Fruit fly (Drosophila melanogaster) whole organism, embryonic: ENCODE data around the gene VGlut.
A peak's percentile ranks its signal among the peaks of the same experiment; 100 is the strongest.

ENCODE experiments used
- Ada2b ChIP-seq: fragments of 200-800 bp; sonication (Bioruptor generic); IDR thresholded peaks from 2 replicates; pipeline ENCODE4 v1.3.6; 2022; ENCODE audit warnings: missing biosample characterization, missing genetic modification characterization
- Atf6 ChIP-seq: fragments of 200-800 bp; sonication (Bioruptor generic); IDR thresholded peaks from 2 replicates; pipeline ENCODE4 v1.3.6; 2022; ENCODE audit warnings: missing biosample characterization, missing genetic modification characterization
- B-H1 ChIP-seq: fragments of 200-800 bp; sonication (Bioruptor generic); IDR thresholded peaks from 3 replicates; pipeline ENCODE4 v1.3.6; 2022; ENCODE audit warnings: missing biosample characterization, missing genetic modification characterization
- C15 ChIP-seq: fragments of 200-800 bp; sonication (Bioruptor generic); IDR thresholded peaks from 3 replicates; pipeline ENCODE4 v1.3.6; 2022; ENCODE audit warnings: missing biosample characterization, missing genetic modification characterization
- CG11398 ChIP-seq: fragments of 200-800 bp; sonication (Bioruptor generic); optimal IDR thresholded peaks from 2 replicates; lab custom pipeline; 2016; ENCODE audit warnings: missing biosample characterization, missing genetic modification characterization
- CG15514 ChIP-seq: fragments of 200-800 bp; sonication (Bioruptor generic); optimal IDR thresholded peaks from 3 replicates; lab custom pipeline; 2017; ENCODE audit warnings: missing biosample characterization, missing genetic modification characterization, mild to moderate bottlenecking, moderate library complexity, missing genetic modification reagents
- CG16863 ChIP-seq: fragments of 200-800 bp; sonication (Bioruptor generic); optimal IDR thresholded peaks from 3 replicates; lab custom pipeline; 2016; ENCODE audit warnings: missing biosample characterization, missing genetic modification characterization
- CG17568 ChIP-seq: fragments of 200-800 bp; sonication (Bioruptor generic); optimal IDR thresholded peaks from 2 replicates; lab custom pipeline; 2018; ENCODE audit warnings: missing biosample characterization, mild to moderate bottlenecking, missing genetic modification characterization, moderate library complexity
- CG6272 ChIP-seq: fragments of 200-800 bp; sonication (Bioruptor generic); IDR thresholded peaks from 2 replicates; pipeline ENCODE4 v1.3.6; 2022; ENCODE audit warnings: missing biosample characterization, missing genetic modification characterization
- CG6683 ChIP-seq: fragments of 200-800 bp; sonication (Bioruptor generic); optimal IDR thresholded peaks from 2 replicates; lab custom pipeline; 2017; ENCODE audit warnings: missing biosample characterization, mild to moderate bottlenecking, missing genetic modification characterization, missing genetic modification reagents
- CG6854 ChIP-seq: fragments of 200-800 bp; sonication (Bioruptor generic); optimal IDR thresholded peaks from 3 replicates; lab custom pipeline; 2017; ENCODE audit warnings: missing biosample characterization, mild to moderate bottlenecking, missing genetic modification characterization
- CG7786 ChIP-seq: fragments of 200-800 bp; sonication (Bioruptor generic); optimal IDR thresholded peaks from 2 replicates; lab custom pipeline; 2016; ENCODE audit warnings: missing biosample characterization, missing genetic modification characterization
- CG9215 ChIP-seq: fragments of 200-800 bp; sonication (Bioruptor generic); IDR thresholded peaks from 2 replicates; pipeline ENCODE4 v1.3.6; 2022; ENCODE audit warnings: missing biosample characterization, missing genetic modification characterization
- Dek ChIP-seq: fragments of 200-800 bp; sonication (Bioruptor generic); optimal IDR thresholded peaks from 3 replicates; lab custom pipeline; 2019; ENCODE audit warnings: missing biosample characterization, mild to moderate bottlenecking, missing genetic modification characterization, moderate library complexity
- Drgx ChIP-seq: fragments of 200-800 bp; sonication (Bioruptor generic); IDR thresholded peaks from 2 replicates; pipeline ENCODE4 v1.3.6; 2022; ENCODE audit warnings: missing biosample characterization, missing genetic modification characterization
- Ets97D ChIP-seq: fragments of 200-800 bp; sonication (Bioruptor generic); optimal IDR thresholded peaks from 3 replicates; lab custom pipeline; 2016; ENCODE audit warnings: missing biosample characterization, missing genetic modification characterization
- HHEX ChIP-seq: fragments of 200-800 bp; sonication (Bioruptor generic); optimal IDR thresholded peaks from 3 replicates; lab custom pipeline; 2017; ENCODE audit warnings: missing biosample characterization, mild to moderate bottlenecking, missing genetic modification characterization, missing genetic modification reagents
- HLH3B ChIP-seq: fragments of 200-800 bp; sonication (Bioruptor generic); IDR thresholded peaks from 2 replicates; pipeline ENCODE4 v1.3.6; 2022; ENCODE audit warnings: missing biosample characterization, missing genetic modification characterization
- Hand ChIP-seq: fragments of 200-800 bp; sonication (Bioruptor generic); optimal IDR thresholded peaks from 2 replicates; lab custom pipeline; 2017; ENCODE audit warnings: mild to moderate bottlenecking, missing biosample characterization, missing genetic modification reagents, missing genetic modification characterization
- Hr78 ChIP-seq, 2 experiments: fragments of 200-800 bp in 1 of 2; fragments of >200 bp in 1 of 2; sonication (Bioruptor generic) in 1 of 2; optimal IDR thresholded peaks; 2 replicates each; lab custom pipeline; 2017 to 2019; ENCODE audit warnings: missing biosample characterization in 2 of 2, missing genetic modification characterization in 2 of 2, mild to moderate bottlenecking in 1 of 2, moderate library complexity in 1 of 2
- Kr ChIP-seq: fragments of 200-800 bp; sonication (Bioruptor generic); optimal IDR thresholded peaks from 2 replicates; lab custom pipeline; 2017; ENCODE audit warnings: missing biosample characterization, mild to moderate bottlenecking, missing genetic modification characterization
- Lhr ChIP-seq: fragments of 200-800 bp; sonication (Bioruptor generic); optimal IDR thresholded peaks from 3 replicates; lab custom pipeline; 2017; ENCODE audit warnings: mild to moderate bottlenecking, missing biosample characterization, missing genetic modification reagents, missing genetic modification characterization
- Lpt ChIP-seq: fragments of >200 bp; optimal IDR thresholded peaks from 2 replicates; lab custom pipeline; 2018; ENCODE audit warnings: missing biosample characterization, missing genetic modification characterization
- Med ChIP-seq: fragments of 200-800 bp; sonication (Bioruptor generic); peaks from one replicate; lab custom pipeline; 2016; ENCODE audit warnings: missing biosample characterization, missing genetic modification characterization, mild to moderate bottlenecking, inconsistent platforms, moderate library complexity
- NC2α ChIP-seq: fragments of 200-800 bp; sonication (Bioruptor generic); optimal IDR thresholded peaks from 2 replicates; lab custom pipeline; 2016; ENCODE audit warnings: missing biosample characterization, missing genetic modification characterization
- NC2β ChIP-seq: fragments of 200-800 bp; sonication (Bioruptor generic); optimal IDR thresholded peaks from 2 replicates; lab custom pipeline; 2016; ENCODE audit warnings: missing biosample characterization, missing genetic modification characterization
- Spps ChIP-seq: fragments of 200-800 bp; sonication (Bioruptor generic); optimal IDR thresholded peaks from 2 replicates; lab custom pipeline; 2018; ENCODE audit warnings: missing biosample characterization, mild to moderate bottlenecking, missing genetic modification characterization
- abd-A ChIP-seq: fragments of 200-800 bp; sonication (Bioruptor generic); optimal IDR thresholded peaks from 3 replicates; lab custom pipeline; 2019; ENCODE audit warnings: missing biosample characterization, mild to moderate bottlenecking, missing genetic modification characterization, moderate library complexity
- ac ChIP-seq: fragments of 200-800 bp; sonication (Bioruptor generic); optimal IDR thresholded peaks from 3 replicates; lab custom pipeline; 2017; ENCODE audit warnings: missing biosample characterization, mild to moderate bottlenecking, missing genetic modification characterization
- bab2 ChIP-seq: fragments of 200-800 bp; sonication (Bioruptor generic); optimal IDR thresholded peaks from 2 replicates; lab custom pipeline; 2016; ENCODE audit warnings: missing biosample characterization, missing genetic modification characterization
- bsh ChIP-seq, 2 experiments: fragments of 200-800 bp; sonication (Bioruptor generic); optimal IDR thresholded peaks; 2 replicates each; lab custom pipeline; 2017 to 2018; ENCODE audit warnings: mild to moderate bottlenecking in 2 of 2, missing biosample characterization in 2 of 2, missing genetic modification characterization in 2 of 2, moderate library complexity in 1 of 2
- cas ChIP-seq: fragments of 200-800 bp; sonication (Bioruptor generic); IDR thresholded peaks from 2 replicates; pipeline ENCODE4 v1.3.6; 2022; ENCODE audit warnings: missing biosample characterization, missing genetic modification characterization
- cg ChIP-seq: fragments of 200-800 bp; sonication (Bioruptor generic); optimal IDR thresholded peaks from 3 replicates; lab custom pipeline; 2019; ENCODE audit warnings: missing biosample characterization, mild to moderate bottlenecking, missing genetic modification characterization, moderate library complexity
- ems ChIP-seq: fragments of 200-800 bp; sonication (Bioruptor generic); optimal IDR thresholded peaks from 3 replicates; lab custom pipeline; 2016; ENCODE audit warnings: missing biosample characterization, missing genetic modification characterization
- esg ChIP-seq: fragments of 200-800 bp; sonication (Bioruptor generic); conservative IDR thresholded peaks from 2 replicates; pipeline ENCODE4 v1.3.6; 2022; ENCODE audit warnings: missing biosample characterization, missing genetic modification characterization
- fru ChIP-seq: fragments of >200 bp; optimal IDR thresholded peaks from 2 replicates; lab custom pipeline; 2017
- gt ChIP-seq: fragments of 200-800 bp; sonication (Bioruptor generic); IDR thresholded peaks from 2 replicates; pipeline ENCODE4 v1.3.6; 2022; ENCODE audit warnings: missing biosample characterization, missing genetic modification characterization
- hbn ChIP-seq: fragments of 200-800 bp; sonication (Bioruptor generic); IDR thresholded peaks from 2 replicates; pipeline ENCODE4 v1.3.6; 2022; ENCODE audit warnings: missing biosample characterization, missing genetic modification characterization; ENCODE audit not compliant: partially characterized antibody
- lab ChIP-seq: fragments of 200-800 bp; sonication (Bioruptor generic); optimal IDR thresholded peaks from 3 replicates; lab custom pipeline; 2017; ENCODE audit warnings: missing biosample characterization, missing genetic modification characterization, mild to moderate bottlenecking, moderate library complexity, missing genetic modification reagents
- nerfin-1 ChIP-seq: fragments of 200-800 bp; sonication (Bioruptor generic); optimal IDR thresholded peaks from 3 replicates; lab custom pipeline; 2019; ENCODE audit warnings: missing biosample characterization, mild to moderate bottlenecking, missing genetic modification characterization, moderate library complexity
- oc ChIP-seq: fragments of 200-800 bp; sonication (Bioruptor generic); optimal IDR thresholded peaks from 2 replicates; lab custom pipeline; 2018; ENCODE audit warnings: missing biosample characterization, mild to moderate bottlenecking, missing genetic modification characterization, moderate library complexity
- onecut ChIP-seq: fragments of 200-800 bp; sonication (Bioruptor generic); IDR thresholded peaks from 2 replicates; pipeline ENCODE4 v1.3.6; 2022; ENCODE audit warnings: missing biosample characterization, missing genetic modification characterization
- p53 ChIP-seq: fragments of 200-800 bp; sonication (Bioruptor generic); optimal IDR thresholded peaks from 2 replicates; lab custom pipeline; 2016; ENCODE audit warnings: missing biosample characterization, missing genetic modification characterization
- pho ChIP-seq: fragments of 200-800 bp; sonication (Bioruptor generic); optimal IDR thresholded peaks from 2 replicates; lab custom pipeline; 2016; ENCODE audit warnings: missing biosample characterization, missing genetic modification characterization
- shn ChIP-seq: fragments of 200-800 bp; sonication (Bioruptor generic); optimal IDR thresholded peaks from 3 replicates; lab custom pipeline; 2016; ENCODE audit warnings: missing biosample characterization, missing genetic modification characterization
- trh ChIP-seq: fragments of 200-800 bp; sonication (Bioruptor generic); optimal IDR thresholded peaks from 2 replicates; lab custom pipeline; 2016; ENCODE audit warnings: missing biosample characterization, missing genetic modification characterization
- twi ChIP-seq: fragments of 200-800 bp; optimal IDR thresholded peaks from 2 replicates; lab custom pipeline; 2019; ENCODE audit warnings: missing biosample characterization, mild to moderate bottlenecking, missing genetic modification characterization, moderate library complexity
- usp ChIP-seq: fragments of >200 bp; optimal IDR thresholded peaks from 2 replicates; lab custom pipeline; 2017; ENCODE audit warnings: missing biosample characterization, missing genetic modification characterization
- wdn ChIP-seq: fragments of 200-800 bp; sonication (Bioruptor generic); IDR thresholded peaks from 2 replicates; pipeline ENCODE4 v1.3.6; 2022; ENCODE audit warnings: missing biosample characterization, missing genetic modification characterization
- zfh2 ChIP-seq: fragments of 200-800 bp; sonication (Bioruptor generic); optimal IDR thresholded peaks from 2 replicates; lab custom pipeline; 2016; ENCODE audit warnings: missing biosample characterization, missing genetic modification characterization

The VGlut gene

dm6 chr2L:2365077-2365651 is 34.9 kb upstream of the VGlut start, which contains the start of the genes Rab5 and Axud1 (continued):
- TF ChIP-seq ems (GFP tag; lab: Kevin White, UChicago) = no peak
- TF ChIP-seq CG7786 = no peak
- no peak for TF ChIP-seq CG6854
- TF ChIP-seq trh = no peak
- TF ChIP-seq NC2β (GFP tag; lab: Kevin White, UChicago) = no peak

DNA sequence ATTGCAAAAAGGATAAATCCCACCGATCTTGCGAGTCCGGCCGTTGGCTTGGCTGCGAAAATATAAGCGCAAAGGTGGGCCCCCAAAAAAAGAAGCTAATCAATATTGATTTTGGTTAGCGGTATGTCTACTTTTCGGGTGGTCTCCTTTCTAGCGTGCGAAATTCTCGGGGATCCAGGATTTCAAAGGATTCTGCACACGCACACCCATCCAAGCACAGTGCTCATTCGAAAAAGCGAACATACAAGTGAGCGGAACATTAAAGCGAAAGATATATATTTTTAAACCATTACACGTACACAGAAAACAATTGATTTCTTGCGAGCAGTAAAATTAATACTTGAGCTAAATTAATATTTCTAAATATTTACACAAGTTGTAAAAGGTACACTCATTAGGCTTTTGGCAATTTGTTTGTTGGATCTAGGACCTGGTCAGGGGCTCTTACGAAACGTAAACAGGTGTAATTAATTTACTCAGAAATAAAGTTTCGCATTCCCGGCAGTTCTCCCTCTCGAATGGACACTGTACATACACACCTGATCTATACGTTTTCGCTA is 34.4 kb upstream of the VGlut start:
- TF ChIP-seq CG17568 (no peak), usp (GFP tag; lab: Kevin White, UChicago) (no peak), hbn (GFP tag; lab: Robert Waterston, UW) (no peak), C15 (GFP tag; lab: Robert Waterston, UW) (no peak), Hand (no peak), Spps (tag; lab: Kevin White, UChicago) (no peak), Med (GFP tag; lab: Kevin White, UChicago) (peak; percentile 60), Dek (tag; lab: Kevin White, UChicago) (no peak), nerfin-1 (tag; lab: Kevin White, UChicago) (no peak), CG16863 (GFP tag; lab: Kevin White, UChicago) (no peak), Ets97D (no peak), CG6683 (GFP tag; lab: Kevin White, UChicago) (no peak), Kr (GFP tag; lab: Kevin White, UChicago) (no peak), Lhr (GFP tag; lab: Kevin White, UChicago) (no peak), HHEX (GFP tag; lab: Kevin White, UChicago) (no peak), p53 (GFP tag; lab: Kevin White, UChicago) (no peak), ac (no peak), CG6272 (GFP tag; lab: Robert Waterston, UW) (no peak), gt (no peak), oc (no peak), shn (no peak), Drgx (GFP tag; lab: Robert Waterston, UW) (no peak), NC2α (no peak), Hr78 (GFP tag; optimal IDR thresholded peaks at IDR 0.05; lab: Kevin White, UChicago) (no peak), wdn (no peak), HLH3B (GFP tag; lab: Robert Waterston, UW) (no peak), B-H1 (no peak), CG11398 (no peak), cg (GFP tag; lab: Kevin White, UChicago) (peak; percentile 47), abd-A (tag; lab: Kevin White, UChicago) (no peak), Lpt (no peak), fru (no peak), bsh (GFP tag; optimal IDR thresholded peaks at IDR 0.05; lab: Kevin White, UChicago) (no peak), CG15514 (GFP tag; lab: Kevin White, UChicago) (no peak), twi (tag; lab: Kevin White, UChicago) (no peak), zfh2 (no peak), onecut (GFP tag; lab: Robert Waterston, UW) (0 out of 2 replicates have a peak, but pooled peaks have one; percentile 11), Atf6 (GFP tag; lab: Robert Waterston, UW) (0 out of 2 replicates have a peak, but pooled peaks have one; percentile 24), Ada2b (GFP tag; lab: Robert Waterston, UW) (no peak), cas (GFP tag; lab: Robert Waterston, UW) (no peak), bab2 (GFP tag; lab: Kevin White, UChicago) (no peak), pho (GFP tag; lab: Kevin White, UChicago) (no peak), lab (GFP tag; lab: Kevin White, UChicago) (no peak), esg (GFP tag; lab: Robert Waterston, UW) (no peak), CG9215 (GFP tag; lab: Robert Waterston, UW) (no peak)
